Worm (Caenorhabditis elegans) whole organism, late embryonic: ENCODE results near the gene crn-3.

Source experiments
- ceh-31 ChIP-seq: sonication (generic microtip); optimal IDR thresholded peaks from 2 replicates; lab custom pipeline; 2016; ENCODE audit warnings: missing genetic modification characterization, missing compliant biosample characterization
- ceh-9 ChIP-seq: sonication (generic microtip); optimal IDR thresholded peaks from 2 replicates; lab custom pipeline; 2016; ENCODE audit warnings: mild to moderate bottlenecking, missing genetic modification characterization, inconsistent platforms, missing compliant biosample characterization
- elt-2 ChIP-seq: sonication (generic microtip); optimal IDR thresholded peaks from 2 replicates; lab custom pipeline; 2016; ENCODE audit warnings: missing genetic modification reagents, missing genetic modification characterization, missing compliant biosample characterization
- fax-1 ChIP-seq: sonication (generic microtip); optimal IDR thresholded peaks from 2 replicates; lab custom pipeline; 2016; ENCODE audit warnings: missing genotype, missing genetic modification characterization, missing compliant biosample characterization
- hlh-13 ChIP-seq: fragments of 200-800 bp; sonication (Bioruptor generic); optimal IDR thresholded peaks from 2 replicates; lab custom pipeline; 2018; ENCODE audit warnings: mild to moderate bottlenecking, missing genetic modification characterization, missing compliant biosample characterization
- mec-3 ChIP-seq: sonication (generic microtip); optimal IDR thresholded peaks from 2 replicates; lab custom pipeline; 2016; ENCODE audit warnings: borderline replicate concordance, missing genetic modification characterization, missing compliant biosample characterization
- nhr-11 ChIP-seq: fragments of 150-350 bp; optimal IDR thresholded peaks from 2 replicates; lab custom pipeline; 2014; ENCODE audit warnings: missing biosample characterization, missing genetic modification characterization
- odd-2 ChIP-seq: sonication (generic microtip); optimal IDR thresholded peaks from 2 replicates; lab custom pipeline; 2017; ENCODE audit warnings: antibody characterized with exemption, mild to moderate bottlenecking, missing genetic modification characterization, missing compliant biosample characterization
- unc-3 ChIP-seq, 2 experiments: fragments of 200-800 bp in 1 of 2; sonication (Bioruptor generic) in 1 of 2; sonication (generic microtip) in 1 of 2; conservative IDR thresholded peaks in 1 of 2; optimal IDR thresholded peaks in 1 of 2; 2 replicates each; pipeline versions ENCODE4 v1.3.6 to Lab custom; 2016 to 2022; ENCODE audit warnings: missing compliant biosample characterization in 2 of 2, missing genetic modification characterization in 2 of 2, missing genetic modification reagents in 1 of 2

DNA sequence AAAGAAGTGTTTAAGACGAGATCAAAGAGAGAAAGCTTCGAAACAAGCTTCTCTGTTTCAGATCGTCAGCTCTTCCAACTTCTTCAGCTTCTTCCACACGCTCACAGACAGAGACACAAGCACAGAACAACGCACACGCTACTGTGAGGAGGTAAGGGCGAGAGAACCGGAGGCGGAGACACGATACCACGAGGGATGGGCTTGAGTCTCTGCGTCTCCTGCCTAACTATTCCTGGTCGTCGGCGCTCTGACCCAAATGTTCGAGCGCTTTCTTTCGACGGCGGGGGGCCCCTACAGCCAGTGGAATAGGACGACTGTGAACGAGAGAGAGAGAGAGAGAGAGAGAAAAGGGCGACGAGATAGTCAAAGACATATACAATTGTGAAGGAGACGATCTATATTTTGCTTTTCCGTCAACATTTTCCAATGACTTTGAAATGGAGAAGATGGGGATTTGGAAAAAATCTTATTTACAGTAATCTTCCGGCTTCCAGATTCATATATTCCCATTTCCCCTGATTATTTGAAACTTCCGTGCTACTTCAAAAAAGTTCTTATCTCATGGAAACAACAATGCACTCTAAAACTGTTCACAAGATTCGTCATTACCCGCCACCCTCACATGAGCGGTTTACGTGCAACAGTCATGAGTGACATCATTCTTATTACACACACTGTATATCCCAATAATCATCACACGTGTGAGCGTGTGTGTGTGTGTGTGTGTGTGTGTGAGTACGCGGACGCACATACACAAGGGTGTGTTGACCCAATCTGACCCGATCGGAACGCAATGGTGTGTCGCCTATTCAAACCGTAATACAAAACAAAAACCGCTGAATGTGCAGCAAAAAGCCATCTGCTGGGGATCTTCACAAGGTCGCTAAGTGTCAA is 38.8 kb upstream of the crn-3 start:
- TF ChIP-seq hlh-13 (GFP tag; lab: Kevin White, UChicago) (no peak), ceh-9 (no peak), elt-2 (tag; lab: Kevin White, UChicago) (no peak), odd-2 (tag; lab: Kevin White, UChicago) (no peak), mec-3 (peak; percentile 53), nhr-11 (tag; lab: Kevin White, UChicago) (no peak), unc-3 (GFP tag; conservative IDR thresholded peaks at IDR 0.05; lab: Robert Waterston, UW) (peak; percentile 38; the same call in 1 of the 2 replicates), unc-3 (tag; optimal IDR thresholded peaks at IDR 0.05; lab: Kevin White, UChicago) (no peak), ceh-31 (tag; lab: Kevin White, UChicago) (peak; percentile 81), fax-1 (tag; lab: Kevin White, UChicago) (no peak)
